Fruit fly (Drosophila melanogaster) whole organism, embryonic: Measurements from ENCODE around the gene Hip14.
A peak's percentile ranks its signal among the peaks of the same experiment; 100 is the strongest.

Source experiments
- Ada2b ChIP-seq: fragments of 200-800 bp; sonication (Bioruptor generic); IDR thresholded peaks from 2 replicates; pipeline ENCODE4 v1.3.6; 2022; ENCODE audit warnings: missing biosample characterization, missing genetic modification characterization
- Asciz ChIP-seq: fragments of 200-800 bp; sonication (Bioruptor generic); optimal IDR thresholded peaks from 2 replicates; lab custom pipeline; 2017; ENCODE audit warnings: missing biosample characterization, mild to moderate bottlenecking, missing genetic modification characterization, missing genetic modification reagents
- B-H2 ChIP-seq: fragments of 200-800 bp; sonication (Bioruptor generic); optimal IDR thresholded peaks from 2 replicates; lab custom pipeline; 2018; ENCODE audit warnings: missing biosample characterization, mild to moderate bottlenecking, missing genetic modification characterization
- CG10209 ChIP-seq: fragments of 200-800 bp; sonication (Bioruptor generic); optimal IDR thresholded peaks from 3 replicates; lab custom pipeline; 2017; ENCODE audit warnings: missing biosample characterization, mild to moderate bottlenecking, missing genetic modification characterization, missing genetic modification reagents
- CG10321 ChIP-seq: fragments of 200-800 bp; sonication (Bioruptor generic); IDR thresholded peaks from 2 replicates; pipeline ENCODE4 v1.3.6; 2022; ENCODE audit warnings: missing biosample characterization, missing genetic modification characterization
- CG10431 ChIP-seq: fragments of 200-800 bp; sonication (Bioruptor generic); optimal IDR thresholded peaks from 3 replicates; lab custom pipeline; 2018; ENCODE audit warnings: missing biosample characterization, mild to moderate bottlenecking, missing genetic modification characterization
- CG15073 ChIP-seq: fragments of 200-800 bp; sonication (Bioruptor generic); optimal IDR thresholded peaks from 2 replicates; lab custom pipeline; 2016; ENCODE audit warnings: missing biosample characterization, missing genetic modification characterization
- CG17385 ChIP-seq: fragments of 200-800 bp; sonication (Bioruptor generic); optimal IDR thresholded peaks from 3 replicates; lab custom pipeline; 2018; ENCODE audit warnings: missing biosample characterization, mild to moderate bottlenecking, missing genetic modification characterization
- CG17612 ChIP-seq: fragments of 200-800 bp; sonication (Bioruptor generic); IDR thresholded peaks from 2 replicates; pipeline ENCODE4 v1.3.6; 2022; ENCODE audit warnings: missing biosample characterization, missing genetic modification characterization
- CG17829 ChIP-seq: fragments of 200-800 bp; optimal IDR thresholded peaks from 2 replicates; lab custom pipeline; 2019; ENCODE audit warnings: missing biosample characterization, mild to moderate bottlenecking, missing genetic modification characterization, moderate library complexity
- CG6813 ChIP-seq: fragments of 200-800 bp; sonication (Bioruptor generic); optimal IDR thresholded peaks from 2 replicates; lab custom pipeline; 2017; ENCODE audit warnings: missing biosample characterization, missing genetic modification characterization, mild to moderate bottlenecking, moderate library complexity, missing genetic modification reagents
- CG7372 ChIP-seq: fragments of 200-800 bp; sonication (Bioruptor generic); IDR thresholded peaks from 2 replicates; pipeline ENCODE4 v1.3.6; 2022; ENCODE audit warnings: missing biosample characterization, missing genetic modification characterization
- CG8281 ChIP-seq: fragments of 200-800 bp; sonication (Bioruptor generic); optimal IDR thresholded peaks from 2 replicates; lab custom pipeline; 2018; ENCODE audit warnings: missing biosample characterization, mild to moderate bottlenecking, missing genetic modification characterization, moderate library complexity
- CG9437 ChIP-seq: fragments of 200-800 bp; sonication (Bioruptor generic); optimal IDR thresholded peaks from 2 replicates; lab custom pipeline; 2018; ENCODE audit warnings: missing biosample characterization, mild to moderate bottlenecking, missing genetic modification characterization
- CG9609 ChIP-seq: fragments of 200-800 bp; sonication (Bioruptor generic); optimal IDR thresholded peaks from 3 replicates; lab custom pipeline; 2016; ENCODE audit warnings: missing biosample characterization, missing genetic modification characterization
- CkIIα-i1 ChIP-seq: fragments of 200-800 bp; sonication (Bioruptor generic); IDR thresholded peaks from 2 replicates; pipeline ENCODE4 v1.3.6; 2022; ENCODE audit warnings: missing biosample characterization, missing genetic modification characterization
- Doc3 ChIP-seq: fragments of 200-800 bp; sonication (Bioruptor generic); IDR thresholded peaks from 3 replicates; pipeline ENCODE4 v1.3.6; 2022; ENCODE audit warnings: missing biosample characterization, missing genetic modification characterization; ENCODE audit not compliant: partially characterized antibody
- HLHmδ ChIP-seq: fragments of 200-800 bp; sonication (Bioruptor generic); optimal IDR thresholded peaks from 2 replicates; lab custom pipeline; 2018; ENCODE audit warnings: missing biosample characterization, mild to moderate bottlenecking, missing genetic modification characterization, moderate library complexity
- Kr ChIP-seq: fragments of 200-800 bp; sonication (Bioruptor generic); optimal IDR thresholded peaks from 2 replicates; lab custom pipeline; 2017; ENCODE audit warnings: missing biosample characterization, mild to moderate bottlenecking, missing genetic modification characterization
- NC2α ChIP-seq: fragments of 200-800 bp; sonication (Bioruptor generic); optimal IDR thresholded peaks from 2 replicates; lab custom pipeline; 2016; ENCODE audit warnings: missing biosample characterization, missing genetic modification characterization
- Side ChIP-seq: fragments of 200-800 bp; sonication (Bioruptor generic); optimal IDR thresholded peaks from 2 replicates; lab custom pipeline; 2016; ENCODE audit warnings: missing biosample characterization, missing genetic modification characterization
- Taf1 ChIP-seq: fragments of 200-800 bp; sonication (Bioruptor generic); IDR thresholded peaks from 2 replicates; pipeline ENCODE4 v1.3.6; 2022; ENCODE audit warnings: missing biosample characterization, missing genetic modification characterization
- abd-A ChIP-seq: fragments of 200-800 bp; sonication (Bioruptor generic); optimal IDR thresholded peaks from 3 replicates; lab custom pipeline; 2019; ENCODE audit warnings: missing biosample characterization, mild to moderate bottlenecking, missing genetic modification characterization, moderate library complexity
- al ChIP-seq: fragments of 200-800 bp; sonication (Bioruptor generic); IDR thresholded peaks from 2 replicates; pipeline ENCODE4 v1.3.6; 2022; ENCODE audit warnings: missing biosample characterization, missing genetic modification characterization
- bowl ChIP-seq: fragments of 200-800 bp; sonication (Bioruptor generic); IDR thresholded peaks from 2 replicates; pipeline ENCODE4 v1.3.6; 2022; ENCODE audit warnings: missing biosample characterization, missing genetic modification characterization
- crol ChIP-seq: fragments of 200-800 bp; sonication (Bioruptor generic); IDR thresholded peaks from 2 replicates; pipeline ENCODE4 v1.3.6; 2022; ENCODE audit warnings: missing biosample characterization, missing genetic modification characterization
- dan ChIP-seq: fragments of 200-800 bp; sonication (Bioruptor generic); IDR thresholded peaks from 2 replicates; pipeline ENCODE4 v1.3.6; 2022; ENCODE audit warnings: missing biosample characterization, missing genetic modification characterization
- dmrt99B ChIP-seq: fragments of 200-800 bp; sonication (Bioruptor generic); optimal IDR thresholded peaks from 2 replicates; lab custom pipeline; 2018; ENCODE audit warnings: missing biosample characterization, mild to moderate bottlenecking, missing genetic modification characterization, moderate library complexity
- eve ChIP-seq, 2 experiments: fragments of >200 bp; optimal IDR thresholded peaks; 2 replicates each; lab custom pipeline; 2017; ENCODE audit warnings: missing biosample characterization in 2 of 2, missing genetic modification characterization in 2 of 2
- ewg ChIP-seq: fragments of 200-800 bp; sonication (Bioruptor generic); optimal IDR thresholded peaks from 3 replicates; lab custom pipeline; 2017; ENCODE audit warnings: mild to moderate bottlenecking, missing biosample characterization, missing genetic modification reagents, missing genetic modification characterization
- exex ChIP-seq: fragments of 200-800 bp; sonication (Bioruptor generic); optimal IDR thresholded peaks from 4 replicates; lab custom pipeline; 2018; ENCODE audit warnings: missing biosample characterization, mild to moderate bottlenecking, missing genetic modification characterization, moderate library complexity
- gem ChIP-seq: fragments of 200-800 bp; sonication (Bioruptor generic); optimal IDR thresholded peaks from 2 replicates; lab custom pipeline; 2019; ENCODE audit warnings: missing biosample characterization, mild to moderate bottlenecking, missing genetic modification characterization, moderate library complexity
- gfzf ChIP-seq: fragments of 200-800 bp; sonication (Bioruptor generic); optimal IDR thresholded peaks from 2 replicates; lab custom pipeline; 2016; ENCODE audit warnings: missing biosample characterization, mild to moderate bottlenecking, missing genetic modification characterization, moderate library complexity
- gro ChIP-seq: fragments of 200-800 bp; sonication (Bioruptor generic); optimal IDR thresholded peaks from 2 replicates; lab custom pipeline; 2016; ENCODE audit warnings: missing biosample characterization, missing genetic modification characterization
- hbn ChIP-seq: fragments of 200-800 bp; sonication (Bioruptor generic); IDR thresholded peaks from 2 replicates; pipeline ENCODE4 v1.3.6; 2022; ENCODE audit warnings: missing biosample characterization, missing genetic modification characterization; ENCODE audit not compliant: partially characterized antibody
- ken ChIP-seq: fragments of 200-800 bp; sonication (Bioruptor generic); IDR thresholded peaks from 3 replicates; pipeline ENCODE4 v1.3.6; 2022; ENCODE audit warnings: missing biosample characterization, missing genetic modification characterization
- kni ChIP-seq: fragments of 200-800 bp; sonication (Bioruptor generic); optimal IDR thresholded peaks from 3 replicates; lab custom pipeline; 2017; ENCODE audit warnings: mild to moderate bottlenecking, missing biosample characterization, missing genetic modification reagents, missing genetic modification characterization
- lbe ChIP-seq: fragments of 200-800 bp; sonication (Bioruptor generic); optimal IDR thresholded peaks from 2 replicates; lab custom pipeline; 2016; ENCODE audit warnings: missing biosample characterization, mild to moderate bottlenecking, missing genetic modification characterization
- luna ChIP-seq: fragments of 200-800 bp; sonication (Bioruptor generic); optimal IDR thresholded peaks from 2 replicates; lab custom pipeline; 2016; ENCODE audit warnings: missing biosample characterization, missing genetic modification characterization
- mam ChIP-seq: fragments of 200-800 bp; sonication (Bioruptor generic); optimal IDR thresholded peaks from 3 replicates; lab custom pipeline; 2016; ENCODE audit warnings: missing biosample characterization, missing genetic modification characterization
- pzg ChIP-seq: fragments of 200-800 bp; sonication (Bioruptor generic); optimal IDR thresholded peaks from 3 replicates; lab custom pipeline; 2018; ENCODE audit warnings: missing biosample characterization, mild to moderate bottlenecking, missing genetic modification characterization, moderate library complexity
- ranshi ChIP-seq: fragments of 200-800 bp; sonication (Bioruptor generic); IDR thresholded peaks from 2 replicates; pipeline ENCODE4 v1.3.6; 2022; ENCODE audit warnings: missing biosample characterization, missing genetic modification characterization
- run ChIP-seq: fragments of 200-800 bp; sonication (Bioruptor generic); optimal IDR thresholded peaks from 3 replicates; lab custom pipeline; 2018; ENCODE audit warnings: missing biosample characterization, mild to moderate bottlenecking, missing genetic modification characterization
- salm ChIP-seq: fragments of 200-800 bp; sonication (Bioruptor generic); optimal IDR thresholded peaks from 2 replicates; lab custom pipeline; 2018; ENCODE audit warnings: missing biosample characterization, mild to moderate bottlenecking, missing genetic modification characterization
- sima ChIP-seq: fragments of 200-800 bp; sonication (Bioruptor generic); optimal IDR thresholded peaks from 2 replicates; lab custom pipeline; 2016; ENCODE audit warnings: missing biosample characterization, missing genetic modification characterization
- tll ChIP-seq, 2 experiments: fragments of 200-800 bp in 1 of 2; fragments of >200 bp in 1 of 2; sonication (Bioruptor generic) in 1 of 2; optimal IDR thresholded peaks; 2 replicates each; lab custom pipeline; 2017 to 2019; ENCODE audit warnings: missing biosample characterization in 2 of 2, missing genetic modification characterization in 2 of 2, mild to moderate bottlenecking in 1 of 2, moderate library complexity in 1 of 2
- tx ChIP-seq: fragments of 200-800 bp; sonication (Bioruptor generic); optimal IDR thresholded peaks from 2 replicates; lab custom pipeline; 2016; ENCODE audit warnings: missing biosample characterization, missing genetic modification characterization
- usp ChIP-seq: fragments of >200 bp; optimal IDR thresholded peaks from 2 replicates; lab custom pipeline; 2017; ENCODE audit warnings: missing biosample characterization, missing genetic modification characterization
- zf30C ChIP-seq: fragments of 200-800 bp; sonication (Bioruptor generic); optimal IDR thresholded peaks from 3 replicates; lab custom pipeline; 2018; ENCODE audit warnings: missing biosample characterization, mild to moderate bottlenecking, missing genetic modification characterization

Hip14 gene

DNA sequence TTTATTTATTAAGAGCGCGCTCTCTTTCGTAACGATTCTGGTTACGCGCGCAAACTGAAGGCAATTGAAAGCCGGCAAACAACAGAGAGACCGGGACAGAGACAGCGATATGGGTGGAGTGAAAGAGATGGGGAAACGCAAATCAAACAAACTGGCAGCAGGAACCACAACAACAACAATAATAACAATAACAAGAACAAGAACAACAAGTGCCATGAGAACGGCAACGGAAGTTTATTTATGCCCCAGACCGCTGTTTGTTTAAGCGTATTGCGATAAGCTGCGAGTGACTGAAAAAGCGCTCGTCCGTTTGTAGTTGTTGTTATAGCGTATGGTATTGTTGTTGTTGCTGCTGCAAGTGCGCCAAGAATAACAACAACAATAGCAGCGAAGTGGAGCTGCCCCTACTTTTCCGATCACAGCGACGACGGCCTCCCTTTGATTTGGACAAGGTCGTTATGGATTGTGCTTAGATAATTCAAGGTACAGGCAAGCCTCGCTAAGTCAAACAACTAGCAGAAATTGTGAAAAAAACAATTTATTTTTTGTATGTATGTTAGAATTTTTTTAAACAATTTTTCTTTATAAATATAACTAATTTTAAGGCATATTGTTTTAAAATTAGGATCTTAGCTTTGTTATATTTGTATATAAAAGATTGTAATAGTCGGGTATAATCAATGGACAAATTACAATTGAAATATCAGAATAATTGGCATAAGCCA is 38.2 kb downstream of the Hip14 start (continued):
- TF ChIP-seq CG15073 (GFP tag; lab: Kevin White, UChicago) = no peak
- TF ChIP-seq tll (GFP tag; optimal IDR thresholded peaks at IDR 0.05; lab: Kevin White, UChicago) = no peak
- TF ChIP-seq al (GFP tag; lab: Robert Waterston, UW) = no peak
- no peak for TF ChIP-seq hbn
- peak; percentile 48 for TF ChIP-seq CG8281
- TF ChIP-seq kni (GFP tag; lab: Kevin White, UChicago) = peak; percentile 94
- TF ChIP-seq tx (GFP tag; lab: Kevin White, UChicago) = no peak
- TF ChIP-seq CG7372 (GFP tag; lab: Robert Waterston, UW) = no peak
- no peak for TF ChIP-seq usp (GFP tag; lab: Kevin White, UChicago)
- TF ChIP-seq CG17385 (GFP tag; lab: Kevin White, UChicago) = peak; percentile 62
- peak; percentile 58 for TF ChIP-seq Kr
- TF ChIP-seq gfzf (GFP tag; lab: Kevin White, UChicago) = no peak
- TF ChIP-seq crol (GFP tag; lab: Robert Waterston, UW) = peak; percentile 45; the same call in 1 of the 2 replicates
- no peak for TF ChIP-seq sima (GFP tag; lab: Kevin White, UChicago)
- TF ChIP-seq CG17612 = no peak
- peak; percentile 83 for TF ChIP-seq CG10431
- no peak for TF ChIP-seq CG17829 (tag; lab: Kevin White, UChicago)
- peak; percentile 70 for TF ChIP-seq CG10209 (GFP tag; lab: Kevin White, UChicago)
- TF ChIP-seq salm = peak; percentile 55
- peak; percentile 73 for TF ChIP-seq Asciz
- TF ChIP-seq Ada2b = peak; percentile 25; the same call in 1 of the 2 replicates
- peak; percentile 79 for TF ChIP-seq CG6813 (GFP tag; lab: Kevin White, UChicago)
- TF ChIP-seq B-H2 = peak; percentile 23
- TF ChIP-seq dmrt99B = peak; percentile 28
- peak; percentile 50 for TF ChIP-seq ewg (GFP tag; lab: Kevin White, UChicago)
- no peak for TF ChIP-seq mam
- peak in 1 of 2 experiments; percentile 63 for TF ChIP-seq eve (GFP tag; optimal IDR thresholded peaks at IDR 0.05; lab: Kevin White, UChicago)
- TF ChIP-seq ken (GFP tag; lab: Robert Waterston, UW) = no peak
- TF ChIP-seq zf30C (GFP tag; lab: Kevin White, UChicago) = no peak
- no peak for TF ChIP-seq Taf1
- peak; percentile 60 for TF ChIP-seq gem (tag; lab: Kevin White, UChicago)
- no peak for TF ChIP-seq dan (GFP tag; lab: Robert Waterston, UW)
- TF ChIP-seq exex = peak; percentile 45
- no peak for TF ChIP-seq pzg (GFP tag; lab: Kevin White, UChicago)
- TF ChIP-seq Side (GFP tag; lab: Kevin White, UChicago) = peak; percentile 68
- peak; percentile 47 for TF ChIP-seq gro (GFP tag; lab: Kevin White, UChicago)
- peak; percentile 35; the same call in 1 of the 2 replicates for TF ChIP-seq ranshi (GFP tag; lab: Robert Waterston, UW)
- TF ChIP-seq bowl (GFP tag; lab: Robert Waterston, UW) = peak; percentile 79
- peak; percentile 65 for TF ChIP-seq CG10321 (GFP tag; lab: Robert Waterston, UW)
- TF ChIP-seq luna (GFP tag; lab: Kevin White, UChicago) = peak; percentile 14
- TF ChIP-seq CG9609 (GFP tag; lab: Kevin White, UChicago) = peak; percentile 44
- peak; percentile 74 for TF ChIP-seq NC2α
- no peak for TF ChIP-seq lbe
- TF ChIP-seq HLHmδ (GFP tag; lab: Kevin White, UChicago) = peak; percentile 87
- no peak for TF ChIP-seq abd-A (tag; lab: Kevin White, UChicago)
- TF ChIP-seq CG9437 (GFP tag; lab: Kevin White, UChicago) = peak; percentile 11
- TF ChIP-seq Doc3 (GFP tag; lab: Robert Waterston, UW) = no peak
- TF ChIP-seq run (tag; lab: Kevin White, UChicago) = peak; percentile 61
- no peak for TF ChIP-seq CkIIα-i1
